Worm (Caenorhabditis elegans): Measurements from ENCODE around the gene R02F11.10.

ce11 chrV:4754123-4754522 lies 34.8 kb upstream of the R02F11.10 start, which contains the start of gene hil-4:
- TF ChIP-seq nhr-25 (tag; optimal IDR thresholded peaks at IDR 0.05) (no peak), egl-27 (tag; optimal IDR thresholded peaks at IDR 0.05) (no peak), ama-1 (optimal IDR thresholded peaks at IDR 0.05) (no peak), fkh-10 (GFP tag; optimal IDR thresholded peaks at IDR 0.05) (no peak), nhr-28 (tag; optimal IDR thresholded peaks at IDR 0.05) (no peak), unc-39 (tag; optimal IDR thresholded peaks at IDR 0.05) (no peak), tbx-2 (tag; optimal IDR thresholded peaks at IDR 0.05) (no peak), unc-62 (GFP tag; optimal IDR thresholded peaks at IDR 0.05) (no peak), hmg-11 (tag; optimal IDR thresholded peaks at IDR 0.05) (no peak), fos-1 (tag; optimal IDR thresholded peaks at IDR 0.05) (no peak), nhr-11 (tag; optimal IDR thresholded peaks at IDR 0.05) (no peak), nhr-237 (tag; optimal IDR thresholded peaks at IDR 0.05) (no peak)

Data from whole organism, L3 larva.